Fruit fly (Drosophila melanogaster): Measurements from ENCODE around the gene Npc2e.

The Npc2e gene

DNA sequence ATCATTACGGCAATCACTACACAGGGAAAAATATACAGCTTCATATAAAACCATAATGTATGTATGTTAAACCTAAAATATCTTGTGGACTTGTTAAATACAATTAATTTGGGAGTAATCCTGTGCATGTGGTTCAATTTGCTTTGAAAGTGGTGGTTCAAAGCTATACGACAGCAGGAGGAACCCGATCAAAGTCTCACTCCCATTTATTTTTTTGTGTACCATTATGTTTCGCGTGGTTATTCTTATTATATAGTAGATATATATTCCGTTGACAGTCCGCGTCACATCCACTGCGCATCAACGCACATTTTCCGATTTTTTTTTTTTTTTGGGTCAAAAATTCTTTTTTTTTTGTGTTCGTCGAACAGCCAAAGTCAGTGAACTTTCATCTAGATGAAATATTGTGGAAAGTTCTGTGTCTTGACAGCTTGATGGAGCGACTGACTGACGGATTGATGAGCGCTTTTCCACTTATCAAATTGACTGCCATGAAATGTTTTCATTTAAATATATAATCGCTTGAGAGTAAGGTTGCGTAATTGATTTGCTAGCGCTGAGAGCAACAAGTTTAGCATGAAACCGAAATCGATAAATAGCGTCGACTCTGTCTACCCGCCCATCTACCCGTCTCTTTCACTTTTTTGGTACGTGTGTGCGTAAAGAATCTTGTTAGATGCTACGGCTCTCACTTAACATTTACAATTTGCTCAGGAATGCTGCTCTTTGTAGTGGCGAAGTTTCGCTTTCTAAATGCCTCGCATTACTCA is 20.0 kb upstream of the Npc2e start:
- TF ChIP-seq pad (GFP tag; optimal IDR thresholded peaks at IDR 0.05) (no peak), ovo (GFP tag; optimal IDR thresholded peaks at IDR 0.05) (no peak), CG14711 (tag; optimal IDR thresholded peaks at IDR 0.05) (no peak), Clk (GFP tag; optimal IDR thresholded peaks at IDR 0.05) (no peak), CG1620 (GFP tag; optimal IDR thresholded peaks at IDR 0.05) (no peak), cic (GFP tag; optimal IDR thresholded peaks at IDR 0.05) (no peak), CG11617 (GFP tag; optimal IDR thresholded peaks at IDR 0.05) (no peak), bab1 (GFP tag; optimal IDR thresholded peaks at IDR 0.05) (no peak), CG33017 (tag; optimal IDR thresholded peaks at IDR 0.05) (no peak), kay (GFP tag; ENCODE audit: borderline replicate concordance) (no peak), Crg-1 (GFP tag; optimal IDR thresholded peaks at IDR 0.05) (no peak), CG12768 (GFP tag; optimal IDR thresholded peaks at IDR 0.05) (no peak), Hr96 (GFP tag; optimal IDR thresholded peaks at IDR 0.05) (no peak), cnc (optimal IDR thresholded peaks at IDR 0.05) (no peak), tj (GFP tag; optimal IDR thresholded peaks at IDR 0.05) (no peak), CG7101 (tag; optimal IDR thresholded peaks at IDR 0.05) (no peak), CG5204 (GFP tag; optimal IDR thresholded peaks at IDR 0.05) (no peak), CG7045 (GFP tag; optimal IDR thresholded peaks at IDR 0.05) (no peak), Mnt (GFP tag; optimal IDR thresholded peaks at IDR 0.05) (no peak), toe (GFP tag; optimal IDR thresholded peaks at IDR 0.05) (no peak)

DNA sequence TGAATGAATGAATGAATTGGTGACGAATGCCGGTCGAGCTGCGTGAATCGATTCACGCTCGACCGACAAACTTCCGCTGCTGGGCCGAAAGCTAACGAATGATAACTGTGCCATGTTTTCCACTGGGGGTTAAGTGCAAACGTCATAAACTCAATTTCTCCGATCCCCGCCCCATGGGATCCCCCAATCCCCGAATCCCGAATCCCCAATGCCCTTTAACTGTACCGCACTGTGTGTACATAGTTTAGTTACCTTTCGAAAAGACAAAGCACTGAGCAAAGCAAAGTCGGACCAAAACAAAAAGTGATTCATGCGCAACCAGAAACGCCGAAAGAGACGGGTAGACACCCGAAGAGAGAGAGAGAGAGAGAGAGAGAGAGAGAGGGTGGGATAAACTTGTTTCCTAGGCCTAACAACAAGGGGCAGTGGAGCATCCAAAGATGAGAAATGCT is 18.1 kb upstream of the Npc2e start:
- no peak for TF ChIP-seq bab1 (GFP tag; optimal IDR thresholded peaks at IDR 0.05)
- TF ChIP-seq pad (GFP tag; optimal IDR thresholded peaks at IDR 0.05) = no peak
- TF ChIP-seq Crg-1 (GFP tag; optimal IDR thresholded peaks at IDR 0.05) = no peak
- TF ChIP-seq tj (GFP tag; optimal IDR thresholded peaks at IDR 0.05) = no peak
- no peak for TF ChIP-seq kay (GFP tag; ENCODE audit: borderline replicate concordance)
- TF ChIP-seq cic (GFP tag; optimal IDR thresholded peaks at IDR 0.05) = no peak
- TF ChIP-seq CG33017 (tag; optimal IDR thresholded peaks at IDR 0.05) = no peak
- no peak for TF ChIP-seq CG1620 (GFP tag; optimal IDR thresholded peaks at IDR 0.05)
- TF ChIP-seq Mnt (GFP tag; optimal IDR thresholded peaks at IDR 0.05) = no peak

DNA sequence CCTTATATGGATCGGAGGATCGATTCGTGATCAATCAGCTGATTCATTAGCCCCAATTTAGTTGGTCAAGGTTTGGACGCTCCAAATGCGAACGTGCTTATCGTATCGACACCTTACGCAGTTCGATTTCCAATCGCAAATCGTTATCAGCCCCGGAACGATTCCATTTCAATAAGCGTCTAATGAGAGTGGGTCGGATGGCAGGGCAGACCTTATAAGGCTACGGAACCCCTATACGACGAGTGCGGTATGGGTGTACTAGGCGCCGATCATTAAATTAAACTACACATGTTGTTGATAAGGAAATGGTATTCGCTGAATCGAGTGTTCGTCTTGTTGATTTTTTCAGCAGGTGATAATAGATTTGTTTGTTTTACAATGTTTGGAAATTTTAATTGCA is 17.4 kb upstream of the Npc2e start:
- TF ChIP-seq toe (GFP tag; optimal IDR thresholded peaks at IDR 0.05) (no peak), CG14711 (tag; optimal IDR thresholded peaks at IDR 0.05) (no peak), tj (GFP tag; optimal IDR thresholded peaks at IDR 0.05) (peak; percentile 18), Clk (GFP tag; optimal IDR thresholded peaks at IDR 0.05) (no peak), bab1 (GFP tag; optimal IDR thresholded peaks at IDR 0.05) (no peak), Mnt (GFP tag; optimal IDR thresholded peaks at IDR 0.05) (peak; percentile 54), Hr96 (GFP tag; optimal IDR thresholded peaks at IDR 0.05) (no peak), CG7045 (GFP tag; optimal IDR thresholded peaks at IDR 0.05) (no peak), cic (GFP tag; optimal IDR thresholded peaks at IDR 0.05) (peak; percentile 78), cnc (optimal IDR thresholded peaks at IDR 0.05) (no peak), CG11617 (GFP tag; optimal IDR thresholded peaks at IDR 0.05) (no peak)

DNA sequence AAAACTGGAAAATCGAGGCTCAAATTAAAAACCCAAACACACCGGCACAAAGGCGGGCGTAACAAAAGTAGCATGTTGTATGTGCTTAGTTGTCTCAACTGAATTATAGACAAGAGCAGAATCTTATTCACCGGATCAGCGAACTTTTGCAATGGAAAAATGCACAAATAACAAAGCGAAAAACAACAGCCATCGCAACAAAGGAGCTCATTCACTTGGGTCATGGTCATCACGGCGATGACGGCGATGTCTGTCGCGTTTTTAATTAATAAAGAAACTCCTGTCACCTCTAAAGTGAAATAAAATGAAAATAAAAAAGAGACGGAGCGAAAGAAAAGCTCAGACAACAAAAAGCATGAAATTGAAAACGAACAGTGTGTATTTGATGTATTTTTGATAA is 13.9 kb upstream of the Npc2e start:
- TF ChIP-seq bab1 (GFP tag; optimal IDR thresholded peaks at IDR 0.05) (no peak), Clk (GFP tag; optimal IDR thresholded peaks at IDR 0.05) (no peak), CG11617 (GFP tag; optimal IDR thresholded peaks at IDR 0.05) (no peak), pad (GFP tag; optimal IDR thresholded peaks at IDR 0.05) (no peak), CG1620 (GFP tag; optimal IDR thresholded peaks at IDR 0.05) (no peak), Hr96 (GFP tag; optimal IDR thresholded peaks at IDR 0.05) (no peak), toe (GFP tag; optimal IDR thresholded peaks at IDR 0.05) (no peak), cnc (optimal IDR thresholded peaks at IDR 0.05) (no peak)

- no peak for TF ChIP-seq CG7101 (tag; optimal IDR thresholded peaks at IDR 0.05)
- TF ChIP-seq tj (GFP tag; optimal IDR thresholded peaks at IDR 0.05) = peak; percentile 32
Observed at dm6 chr3R:10040505-10040904, 12.6 kb upstream of the Npc2e start.

DNA sequence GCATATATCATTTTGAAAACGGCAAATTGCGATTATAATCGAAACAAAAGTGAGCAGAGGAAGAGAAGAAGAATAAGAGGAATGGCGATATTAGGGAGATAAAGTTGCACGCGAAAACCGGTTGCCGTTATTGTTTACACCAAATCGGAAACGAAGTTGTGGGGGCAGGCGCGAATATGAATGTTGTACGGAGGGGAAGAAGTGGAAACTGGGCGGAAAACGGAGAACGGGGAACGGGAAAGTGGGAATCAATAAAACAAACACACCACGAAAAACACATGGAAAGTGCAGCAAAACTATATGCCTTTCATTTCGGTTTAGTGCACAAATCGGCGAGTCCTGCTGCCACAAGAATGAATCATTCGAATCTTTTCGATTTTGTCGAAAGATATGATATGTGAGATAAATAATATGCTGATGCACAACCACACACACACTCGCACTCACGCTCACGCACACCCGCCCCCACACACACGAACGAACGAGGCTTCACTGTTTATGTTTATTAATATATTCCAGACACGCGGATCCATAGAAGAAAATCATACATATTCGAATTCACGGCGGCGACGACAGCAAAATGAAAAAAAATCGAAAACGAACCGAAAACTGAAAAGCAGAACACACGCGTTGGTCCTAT is 11.0 kb upstream of the Npc2e start:
- TF ChIP-seq Hr96 (GFP tag; optimal IDR thresholded peaks at IDR 0.05) (no peak), tj (GFP tag; optimal IDR thresholded peaks at IDR 0.05) (no peak), ovo (GFP tag; optimal IDR thresholded peaks at IDR 0.05) (no peak), Mnt (GFP tag; optimal IDR thresholded peaks at IDR 0.05) (no peak), CG12768 (GFP tag; optimal IDR thresholded peaks at IDR 0.05) (no peak), kay (GFP tag; ENCODE audit: borderline replicate concordance) (no peak), CG7045 (GFP tag; optimal IDR thresholded peaks at IDR 0.05) (no peak), pad (GFP tag; optimal IDR thresholded peaks at IDR 0.05) (no peak), CG11617 (GFP tag; optimal IDR thresholded peaks at IDR 0.05) (no peak), cic (GFP tag; optimal IDR thresholded peaks at IDR 0.05) (no peak), toe (GFP tag; optimal IDR thresholded peaks at IDR 0.05) (no peak), CG33017 (tag; optimal IDR thresholded peaks at IDR 0.05) (no peak), CG5204 (GFP tag; optimal IDR thresholded peaks at IDR 0.05) (no peak), CG14711 (tag; optimal IDR thresholded peaks at IDR 0.05) (no peak), bab1 (GFP tag; optimal IDR thresholded peaks at IDR 0.05) (no peak), Clk (GFP tag; optimal IDR thresholded peaks at IDR 0.05) (no peak)
